Fruit fly (Drosophila melanogaster): Measurements from ENCODE around the gene Qsox4.
A peak's percentile ranks its signal among the peaks of the same experiment; 100 is the strongest.

The Qsox4 gene

dm6 chr3R:23657357-23658318 is 44.9 kb upstream of the Qsox4 start (continued):
- TF ChIP-seq ewg (GFP tag; optimal IDR thresholded peaks at IDR 0.05) = peak; percentile 58
- TF ChIP-seq CG10366 (GFP tag; IDR thresholded peaks at IDR 0.05) = no peak; the same call in 1 of the 2 replicates
- peak; percentile 26 for TF ChIP-seq Sry-β (GFP tag; optimal IDR thresholded peaks at IDR 0.05)
- TF ChIP-seq CG15601 (tag; optimal IDR thresholded peaks at IDR 0.05) = peak; percentile 88
- peak; percentile 14 for TF ChIP-seq slp2 (GFP tag; optimal IDR thresholded peaks at IDR 0.05)
- peak; percentile 86 for TF ChIP-seq dmrt11E (tag; optimal IDR thresholded peaks at IDR 0.05)
- peak in 1 of 2 experiments; percentile 55 for TF ChIP-seq Hr51 (GFP tag; optimal IDR thresholded peaks at IDR 0.05)
- peak; percentile 82 for TF ChIP-seq CG10543 (GFP tag; optimal IDR thresholded peaks at IDR 0.05)
- peak; percentile 78 for TF ChIP-seq CG7556 (GFP tag; optimal IDR thresholded peaks at IDR 0.05)
- TF ChIP-seq CG10959 (GFP tag; IDR thresholded peaks at IDR 0.05) = no peak; the same call in 1 of the 2 replicates
- peak; percentile 40; the same call in 1 of the 2 replicates for TF ChIP-seq ap (GFP tag; IDR thresholded peaks at IDR 0.05)
- peak; percentile 61 for TF ChIP-seq Ptx1 (GFP tag; IDR thresholded peaks at IDR 0.05)
- TF ChIP-seq CG12391 (tag; optimal IDR thresholded peaks at IDR 0.05) = peak; percentile 42
- TF ChIP-seq Nf-YA (GFP tag; IDR thresholded peaks at IDR 0.05) = no peak
- no peak for TF ChIP-seq CG9932 (GFP tag; IDR thresholded peaks at IDR 0.05)
- TF ChIP-seq ftz-f1 (GFP tag; optimal IDR thresholded peaks at IDR 0.05) = peak; percentile 70
- TF ChIP-seq sc (optimal IDR thresholded peaks at IDR 0.05) = no peak
- TF ChIP-seq sc (GFP tag; optimal IDR thresholded peaks at IDR 0.05) = peak; percentile 61
- TF ChIP-seq tll (GFP tag; optimal IDR thresholded peaks at IDR 0.05) = peak in 1 of 2 experiments; percentile 76
- TF ChIP-seq Lim3 (GFP tag; IDR thresholded peaks at IDR 0.05) = no peak
- TF ChIP-seq shn (GFP tag; optimal IDR thresholded peaks at IDR 0.05) = peak; percentile 66
- TF ChIP-seq CG3995 (GFP tag; optimal IDR thresholded peaks at IDR 0.05) = no peak
- TF ChIP-seq CG2889 (GFP tag; IDR thresholded peaks at IDR 0.05) = no peak
- no peak for TF ChIP-seq CG6791 (GFP tag; IDR thresholded peaks at IDR 0.05; ENCODE audit: partially characterized antibody)
- TF ChIP-seq CG17359 (tag; optimal IDR thresholded peaks at IDR 0.05) = peak; percentile 61
- peak; percentile 13; the same call in 1 of the 2 replicates for TF ChIP-seq vvl (GFP tag; IDR thresholded peaks at IDR 0.05)
- peak; percentile 33 for TF ChIP-seq gcm2 (GFP tag; optimal IDR thresholded peaks at IDR 0.05)
- TF ChIP-seq CG7372 (GFP tag; IDR thresholded peaks at IDR 0.05) = no peak
- TF ChIP-seq unpg (GFP tag; optimal IDR thresholded peaks at IDR 0.05) = peak; percentile 60
- no peak for TF ChIP-seq pzg (GFP tag; optimal IDR thresholded peaks at IDR 0.05)
- TF ChIP-seq H15 (GFP tag; IDR thresholded peaks at IDR 0.05) = no peak; the same call in 2 of the 3 replicates
- peak; percentile 19 for TF ChIP-seq btn (GFP tag; optimal IDR thresholded peaks at IDR 0.05)
- TF ChIP-seq H2.0 (GFP tag; IDR thresholded peaks at IDR 0.05) = no peak
- peak; percentile 36 for TF ChIP-seq CG11696 (GFP tag; IDR thresholded peaks at IDR 0.05)
- peak; percentile 58 for TF ChIP-seq CG10462 (GFP tag; optimal IDR thresholded peaks at IDR 0.05)
- TF ChIP-seq sima (GFP tag; optimal IDR thresholded peaks at IDR 0.05) = peak; percentile 28
- TF ChIP-seq Mrtf (GFP tag; IDR thresholded peaks at IDR 0.05) = no peak
- TF ChIP-seq grn (GFP tag; optimal IDR thresholded peaks at IDR 0.05) = peak; percentile 43
- peak; percentile 5 for TF ChIP-seq CG1603 (tag; optimal IDR thresholded peaks at IDR 0.05)
- TF ChIP-seq CG31388 (GFP tag; optimal IDR thresholded peaks at IDR 0.05) = no peak
- TF ChIP-seq chinmo (GFP tag; IDR thresholded peaks at IDR 0.05; ENCODE audit: partially characterized antibody) = peak; percentile 31; the same call in 1 of the 4 replicates
- TF ChIP-seq NC2β (GFP tag; optimal IDR thresholded peaks at IDR 0.05) = peak; percentile 73
- TF ChIP-seq Fer1 (GFP tag; optimal IDR thresholded peaks at IDR 0.05) = peak; percentile 70
- TF ChIP-seq NC2α (GFP tag; optimal IDR thresholded peaks at IDR 0.05) = peak; percentile 73
- peak; percentile 83 for TF ChIP-seq ci (GFP tag; IDR thresholded peaks at IDR 0.05)
- 0 out of 3 replicates have a peak, but pooled peaks have one; percentile 6 for TF ChIP-seq ken (GFP tag; IDR thresholded peaks at IDR 0.05)
- TF ChIP-seq zen2 (GFP tag; IDR thresholded peaks at IDR 0.05; ENCODE audit: partially characterized antibody) = no peak
- peak; percentile 67 for TF ChIP-seq CG17361 (GFP tag; IDR thresholded peaks at IDR 0.05)

All from whole organism, embryonic.